Worm (Caenorhabditis elegans): ENCODE measurements around the gene C50H2.7.

DNA sequence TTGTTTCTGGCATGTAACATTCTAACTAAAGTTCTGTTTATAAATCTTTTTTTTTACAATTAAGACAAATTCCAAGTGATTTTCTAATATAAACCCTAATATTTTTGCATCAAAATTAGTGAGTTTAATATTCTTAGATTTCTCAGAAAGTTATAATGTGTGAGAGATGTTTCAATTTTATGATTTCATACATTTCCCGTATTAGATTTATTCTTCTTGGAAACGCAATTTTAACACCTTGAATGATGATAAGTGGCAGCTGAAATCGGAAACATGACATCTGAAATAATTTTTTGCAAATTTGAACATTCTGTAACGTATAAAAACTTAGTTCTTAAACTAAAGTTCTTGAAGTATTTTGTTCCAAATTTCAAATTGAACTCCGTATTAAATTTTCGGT is 21.5 kb upstream of the C50H2.7 start:
- TF ChIP-seq snu-23 (GFP tag; optimal IDR thresholded peaks at IDR 0.05) (no peak), lsy-2 (tag; optimal IDR thresholded peaks at IDR 0.05) (no peak), hlh-17 (GFP tag; optimal IDR thresholded peaks at IDR 0.05; ENCODE audit: borderline replicate concordance) (no peak), ama-1 (optimal IDR thresholded peaks at IDR 0.05) (no peak), nhr-84 (tag; optimal IDR thresholded peaks at IDR 0.05) (no peak), nhr-76 (tag; optimal IDR thresholded peaks at IDR 0.05) (no peak), aly-2 (tag; optimal IDR thresholded peaks at IDR 0.05) (no peak), mdl-1 (tag; optimal IDR thresholded peaks at IDR 0.05) (no peak), blmp-1 (tag; optimal IDR thresholded peaks at IDR 0.05) (no peak), mab-9 (GFP tag; IDR thresholded peaks at IDR 0.05) (no peak), elt-3 (tag; optimal IDR thresholded peaks at IDR 0.05) (no peak), aha-1 (tag; optimal IDR thresholded peaks at IDR 0.05) (no peak), nhr-237 (tag; optimal IDR thresholded peaks at IDR 0.05) (no peak)

Data from whole organism, L1 larva.